Fruit fly (Drosophila melanogaster) whole organism, prepupa: Measurements from ENCODE around the gene Gmd.

ENCODE experiments used
- CG11294 ChIP-seq: fragments of 200-800 bp; sonication (Bioruptor generic); IDR thresholded peaks from 2 replicates; pipeline ENCODE4 v1.3.6; 2022; ENCODE audit warnings: missing biosample characterization, missing genetic modification characterization
- CG11762 ChIP-seq: fragments of 200-800 bp; sonication (Bioruptor generic); optimal IDR thresholded peaks from 3 replicates; lab custom pipeline; 2016; ENCODE audit warnings: missing biosample characterization, missing genetic modification characterization; ENCODE audit not compliant: insufficient read depth
- CG11902 ChIP-seq: fragments of 200-800 bp; sonication (Bioruptor generic); optimal IDR thresholded peaks from 3 replicates; lab custom pipeline; 2016; ENCODE audit warnings: missing biosample characterization, missing genetic modification characterization
- CG15336 ChIP-seq: fragments of 200-800 bp; sonication (Bioruptor generic); IDR thresholded peaks from 2 replicates; pipeline ENCODE4 v1.3.6; 2022; ENCODE audit warnings: missing biosample characterization, missing genetic modification characterization
- CG1621 ChIP-seq: fragments of 200-800 bp; sonication (Bioruptor generic); optimal IDR thresholded peaks from 3 replicates; lab custom pipeline; 2018; ENCODE audit warnings: missing biosample characterization, mild to moderate bottlenecking, missing genetic modification characterization
- CG16779 ChIP-seq: fragments of 200-800 bp; sonication (Bioruptor generic); optimal IDR thresholded peaks from 3 replicates; lab custom pipeline; 2017; ENCODE audit warnings: missing biosample characterization, mild to moderate bottlenecking, missing genetic modification characterization
- CG3032 ChIP-seq: fragments of 200-800 bp; optimal IDR thresholded peaks from 2 replicates; lab custom pipeline; 2019; ENCODE audit warnings: missing biosample characterization, mild to moderate bottlenecking, missing genetic modification characterization, moderate library complexity
- CG31627 ChIP-seq: fragments of 200-800 bp; sonication (Bioruptor generic); optimal IDR thresholded peaks from 3 replicates; lab custom pipeline; 2016; ENCODE audit warnings: missing biosample characterization, missing genetic modification characterization
- CG32006 ChIP-seq: fragments of 200-800 bp; sonication (Bioruptor generic); optimal IDR thresholded peaks from 3 replicates; lab custom pipeline; 2017; ENCODE audit warnings: missing biosample characterization, mild to moderate bottlenecking, missing genetic modification characterization
- CG3919 ChIP-seq: fragments of 200-800 bp; sonication (Bioruptor generic); optimal IDR thresholded peaks from 3 replicates; lab custom pipeline; 2016; ENCODE audit warnings: missing biosample characterization, missing genetic modification characterization
- CG4318 ChIP-seq: fragments of 200-800 bp; sonication (Bioruptor generic); optimal IDR thresholded peaks from 3 replicates; lab custom pipeline; 2017; ENCODE audit warnings: missing biosample characterization, mild to moderate bottlenecking, missing genetic modification characterization
- CG6792 ChIP-seq: fragments of 200-800 bp; sonication (Bioruptor generic); optimal IDR thresholded peaks from 3 replicates; lab custom pipeline; 2016; ENCODE audit warnings: missing biosample characterization, missing genetic modification characterization
- CG6854 ChIP-seq: fragments of 200-800 bp; sonication (Bioruptor generic); optimal IDR thresholded peaks from 2 replicates; lab custom pipeline; 2017; ENCODE audit warnings: missing biosample characterization, mild to moderate bottlenecking, missing genetic modification characterization
- CG7368 ChIP-seq: fragments of 200-800 bp; sonication (Bioruptor generic); optimal IDR thresholded peaks from 3 replicates; lab custom pipeline; 2016; ENCODE audit warnings: missing biosample characterization, missing genetic modification characterization
- CG8319 ChIP-seq: fragments of 200-800 bp; sonication (Bioruptor generic); optimal IDR thresholded peaks from 3 replicates; lab custom pipeline; 2016; ENCODE audit warnings: missing biosample characterization, missing genetic modification characterization
- CG8632 ChIP-seq: fragments of 200-800 bp; sonication (Bioruptor generic); optimal IDR thresholded peaks from 3 replicates; lab custom pipeline; 2016; ENCODE audit warnings: missing biosample characterization, missing genetic modification characterization
- CG9139 ChIP-seq: fragments of 200-800 bp; sonication (Bioruptor generic); optimal IDR thresholded peaks from 3 replicates; lab custom pipeline; 2017; ENCODE audit warnings: missing biosample characterization, mild to moderate bottlenecking, missing genetic modification characterization
- Eip75B ChIP-seq: fragments of 200-800 bp; sonication (Bioruptor generic); optimal IDR thresholded peaks from 3 replicates; lab custom pipeline; 2016; ENCODE audit warnings: missing biosample characterization, missing genetic modification characterization
- Eip78C ChIP-seq: fragments of 200-800 bp; sonication (Bioruptor generic); peaks from one replicate; lab custom pipeline; 2016; ENCODE audit warnings: missing biosample characterization, missing genetic modification characterization
- Eip93F ChIP-seq: fragments of 200-800 bp; sonication (Bioruptor generic); optimal IDR thresholded peaks from 2 replicates; lab custom pipeline; 2016; ENCODE audit warnings: missing biosample characterization, mild to moderate bottlenecking, missing genetic modification characterization
- Hr38 ChIP-seq: sonication (Bioruptor generic); optimal IDR thresholded peaks from 2 replicates; lab custom pipeline; 2016; ENCODE audit warnings: missing biosample characterization, missing genetic modification characterization
- Hr39 ChIP-seq: fragments of 200-800 bp; sonication (Bioruptor generic); optimal IDR thresholded peaks from 2 replicates; lab custom pipeline; 2016; ENCODE audit warnings: missing biosample characterization, missing genetic modification characterization
- Hr4 ChIP-seq: fragments of 200-800 bp; sonication (Bioruptor generic); optimal IDR thresholded peaks from 3 replicates; lab custom pipeline; 2016; ENCODE audit warnings: missing biosample characterization, missing genetic modification characterization
- Sox102F ChIP-seq: fragments of 200-800 bp; sonication (Bioruptor generic); optimal IDR thresholded peaks from 2 replicates; lab custom pipeline; 2016; ENCODE audit warnings: missing biosample characterization, mild to moderate bottlenecking, missing genetic modification characterization
- Sox14 ChIP-seq: fragments of 200-800 bp; sonication (Bioruptor generic); optimal IDR thresholded peaks from 3 replicates; lab custom pipeline; 2016; ENCODE audit warnings: missing biosample characterization, missing genetic modification characterization
- Sox15 ChIP-seq: fragments of 200-800 bp; sonication (Bioruptor generic); optimal IDR thresholded peaks from 3 replicates; lab custom pipeline; 2016; ENCODE audit warnings: missing biosample characterization, missing genetic modification characterization
- achi ChIP-seq: fragments of 200-800 bp; sonication (Bioruptor generic); optimal IDR thresholded peaks from 3 replicates; lab custom pipeline; 2016; ENCODE audit warnings: missing biosample characterization, missing genetic modification characterization
- acj6 ChIP-seq: fragments of 200-800 bp; sonication (Bioruptor generic); optimal IDR thresholded peaks from 3 replicates; lab custom pipeline; 2016; ENCODE audit warnings: missing biosample characterization, missing genetic modification characterization
- cyc ChIP-seq: fragments of 200-800 bp; sonication (Bioruptor generic); optimal IDR thresholded peaks from 3 replicates; lab custom pipeline; 2016; ENCODE audit warnings: missing biosample characterization, missing genetic modification characterization
- fd59A ChIP-seq: fragments of 200-800 bp; sonication (Bioruptor generic); optimal IDR thresholded peaks from 2 replicates; lab custom pipeline; 2017; ENCODE audit warnings: missing biosample characterization, mild to moderate bottlenecking, missing genetic modification characterization, missing genetic modification reagents
- fd85E ChIP-seq: fragments of 200-800 bp; sonication (Bioruptor generic); optimal IDR thresholded peaks from 3 replicates; lab custom pipeline; 2016; ENCODE audit warnings: missing biosample characterization, missing genetic modification characterization
- lz ChIP-seq: fragments of 200-800 bp; sonication (Bioruptor generic); optimal IDR thresholded peaks from 3 replicates; lab custom pipeline; 2016; ENCODE audit warnings: missing biosample characterization, missing genetic modification characterization
- pdm3 ChIP-seq: fragments of 200-800 bp; sonication (Bioruptor generic); optimal IDR thresholded peaks from 3 replicates; lab custom pipeline; 2016; ENCODE audit warnings: missing biosample characterization, missing genetic modification characterization
- spab ChIP-seq: fragments of 200-800 bp; sonication (Bioruptor generic); optimal IDR thresholded peaks from 2 replicates; lab custom pipeline; 2017; ENCODE audit warnings: missing biosample characterization, mild to moderate bottlenecking, missing genetic modification characterization, missing genetic modification reagents
- ss ChIP-seq, 2 experiments: fragments of 200-800 bp; sonication (Bioruptor generic); optimal IDR thresholded peaks; 2 replicates in 1 of 2; 3 replicates in 1 of 2; lab custom pipeline; 2017 to 2018; ENCODE audit warnings: mild to moderate bottlenecking in 2 of 2, missing biosample characterization in 2 of 2, missing genetic modification characterization in 2 of 2, moderate library complexity in 1 of 2
- svp ChIP-seq: fragments of 200-800 bp; sonication (Bioruptor generic); peaks from one replicate; lab custom pipeline; 2016; ENCODE audit warnings: missing biosample characterization, missing genetic modification characterization
- topi ChIP-seq: fragments of 200-800 bp; sonication (Bioruptor generic); optimal IDR thresholded peaks from 3 replicates; lab custom pipeline; 2016; ENCODE audit warnings: missing biosample characterization, missing genetic modification characterization

The Gmd gene

dm6 chr2L:4965923-4966322, 10.9 kb downstream of the Gmd start:
- TF ChIP-seq Eip78C (GFP tag; lab: Kevin White, UChicago) (no peak), CG1621 (tag; lab: Kevin White, UChicago) (no peak), CG32006 (GFP tag; lab: Kevin White, UChicago) (no peak), CG15336 (GFP tag; lab: Robert Waterston, UW) (no peak), ss (GFP tag; optimal IDR thresholded peaks at IDR 0.05; lab: Kevin White, UChicago) (no peak), CG16779 (tag; lab: Kevin White, UChicago) (no peak), Sox15 (GFP tag; lab: Kevin White, UChicago) (no peak), Sox102F (GFP tag; lab: Kevin White, UChicago) (no peak), CG8319 (GFP tag; lab: Kevin White, UChicago) (no peak), fd85E (GFP tag; lab: Kevin White, UChicago) (no peak), CG11294 (GFP tag; lab: Robert Waterston, UW) (no peak), Hr39 (GFP tag; lab: Kevin White, UChicago) (no peak), topi (GFP tag; lab: Kevin White, UChicago) (no peak), CG6792 (GFP tag; lab: Kevin White, UChicago) (no peak), Hr4 (GFP tag; lab: Kevin White, UChicago) (no peak), achi (GFP tag; lab: Kevin White, UChicago) (no peak), Eip75B (GFP tag; lab: Kevin White, UChicago) (no peak), Sox14 (GFP tag; lab: Kevin White, UChicago) (no peak), CG3032 (no peak)

dm6 chr2L:4965420-4965819, 11.4 kb downstream of the Gmd start, which contains the start of gene CG34125:
TSS of gene CG34125 (plus strand) at chr2L:4965673.
- TF ChIP-seq CG1621 (tag; lab: Kevin White, UChicago), result no peak
- TF ChIP-seq CG11762 (GFP tag; lab: Kevin White, UChicago), result no peak
- TF ChIP-seq CG31627 (GFP tag; lab: Kevin White, UChicago), result peak; percentile 39
- TF ChIP-seq svp (GFP tag; lab: Kevin White, UChicago), result no peak
- no peak for TF ChIP-seq CG4318
- TF ChIP-seq pdm3 (GFP tag; lab: Kevin White, UChicago), result no peak
- no peak for TF ChIP-seq Sox15 (GFP tag; lab: Kevin White, UChicago)
- TF ChIP-seq CG9139 (GFP tag; lab: Kevin White, UChicago), result no peak
- TF ChIP-seq cyc (GFP tag; lab: Kevin White, UChicago), result peak; percentile 40
- TF ChIP-seq Hr38 (GFP tag; lab: Kevin White, UChicago), result no peak
- no peak for TF ChIP-seq Eip93F (GFP tag; lab: Kevin White, UChicago)
- no peak for TF ChIP-seq CG3919 (GFP tag; lab: Kevin White, UChicago)
- 0 out of 2 replicates have a peak, but pooled peaks have one; percentile 16 for TF ChIP-seq CG15336 (GFP tag; lab: Robert Waterston, UW)
- no peak for TF ChIP-seq spab (GFP tag; lab: Kevin White, UChicago)
- no peak for TF ChIP-seq acj6 (GFP tag; lab: Kevin White, UChicago)
- TF ChIP-seq fd59A (GFP tag; lab: Kevin White, UChicago), result no peak
- TF ChIP-seq, all 60 proteins: peak for 3

- no peak for TF ChIP-seq fd85E (GFP tag; lab: Kevin White, UChicago)
- TF ChIP-seq Eip78C (GFP tag; lab: Kevin White, UChicago), result no peak
- no peak for TF ChIP-seq lz (GFP tag; lab: Kevin White, UChicago)
- no peak for TF ChIP-seq topi (GFP tag; lab: Kevin White, UChicago)
- TF ChIP-seq CG11762 (GFP tag; lab: Kevin White, UChicago), result no peak
- TF ChIP-seq CG8632 (GFP tag; lab: Kevin White, UChicago), result no peak
- TF ChIP-seq CG11902, result no peak
- TF ChIP-seq CG7368 (GFP tag; lab: Kevin White, UChicago), result no peak
- no peak for TF ChIP-seq CG6854 (GFP tag; lab: Kevin White, UChicago)
- TF ChIP-seq Hr38 (GFP tag; lab: Kevin White, UChicago), result no peak
- TF ChIP-seq CG32006 (GFP tag; lab: Kevin White, UChicago), result no peak
- TF ChIP-seq Eip75B (GFP tag; lab: Kevin White, UChicago), result no peak
- no peak for TF ChIP-seq Eip93F (GFP tag; lab: Kevin White, UChicago)
- no peak for TF ChIP-seq ss (GFP tag; optimal IDR thresholded peaks at IDR 0.05; lab: Kevin White, UChicago)
- TF ChIP-seq, all 60 proteins: peak for 0
Measured at dm6 chr2L:4958111-4958510, 18.7 kb downstream of the Gmd start, which contains the start of gene CG34124. TSS of gene CG34124 (plus strand) at chr2L:4958411.
